Fruit fly (Drosophila melanogaster) Kc167 (cell line): ENCODE results near the gene Vps37B.

Experiments
- Myc ChIP-seq: fragments of >200 bp; optimal IDR thresholded peaks from 2 replicates; lab custom pipeline; 2017; ENCODE audit warnings: missing external identifiers
- Sin3A ChIP-seq: fragments of >200 bp; optimal IDR thresholded peaks from 2 replicates; lab custom pipeline; 2018; ENCODE audit warnings: missing external identifiers
- h ChIP-seq: fragments of >200 bp; optimal IDR thresholded peaks from 3 replicates; lab custom pipeline; 2018; ENCODE audit warnings: missing external identifiers
- insv ChIP-seq: fragments of >200 bp; optimal IDR thresholded peaks from 3 replicates; lab custom pipeline; 2018; ENCODE audit warnings: missing external identifiers
- psq ChIP-seq: fragments of >200 bp; optimal IDR thresholded peaks from 2 replicates; lab custom pipeline; 2017; ENCODE audit warnings: missing external identifiers
- ttk ChIP-seq: sonication (Bioruptor generic); optimal IDR thresholded peaks from 2 replicates; lab custom pipeline; 2017; ENCODE audit warnings: missing external identifiers

The Vps37B gene

DNA sequence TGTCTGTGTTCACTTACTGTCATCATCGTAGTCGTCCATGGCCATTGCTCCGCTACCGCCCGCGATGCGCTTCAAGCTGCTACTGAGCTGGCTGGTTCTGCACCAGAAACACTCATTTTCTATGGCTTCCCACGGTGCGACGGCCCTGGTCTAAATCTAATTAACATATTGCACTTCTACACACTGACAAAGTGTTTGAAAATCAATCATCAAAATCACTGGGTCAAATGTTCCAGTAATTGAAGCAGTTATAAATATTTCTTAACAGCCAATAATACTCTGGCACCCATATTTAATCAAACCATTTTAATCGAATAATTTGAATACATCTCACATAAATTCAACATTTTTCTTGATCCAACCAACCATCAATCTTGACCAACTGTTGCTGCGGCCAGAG, 11.3 kb downstream of the Vps37B start, which contains the start of gene rtp:
rtp (minus strand) TSS at position 101 of the 400 bp plus-strand sequence.
- no peak for TF ChIP-seq Sin3A (lab: Kevin White, UChicago)
- TF ChIP-seq ttk (lab: Kevin White, UChicago): no peak
- TF ChIP-seq insv (lab: Kevin White, UChicago): no peak
- no peak for TF ChIP-seq psq

- no peak for TF ChIP-seq Sin3A (lab: Kevin White, UChicago)
- TF ChIP-seq Myc (lab: Kevin White, UChicago): no peak
- TF ChIP-seq psq: no peak
- no peak for TF ChIP-seq insv (lab: Kevin White, UChicago)
- TF ChIP-seq ttk (lab: Kevin White, UChicago): no peak
- TF ChIP-seq h: no peak
These were observed 14.8 kb downstream of the Vps37B start, which contains the start of gene CG33293 for dm6 chr3R:5240721-5241120. CG33293 (minus strand) TSS chr3R:5240735.

dm6 chr3R:5246950-5247349, 21.0 kb downstream of the Vps37B start:
- no peak for TF ChIP-seq Myc (lab: Kevin White, UChicago)
- TF ChIP-seq h: no peak
- TF ChIP-seq psq: no peak
- TF ChIP-seq ttk (lab: Kevin White, UChicago): no peak
- TF ChIP-seq Sin3A (lab: Kevin White, UChicago): no peak
- no peak for TF ChIP-seq insv (lab: Kevin White, UChicago)

DNA sequence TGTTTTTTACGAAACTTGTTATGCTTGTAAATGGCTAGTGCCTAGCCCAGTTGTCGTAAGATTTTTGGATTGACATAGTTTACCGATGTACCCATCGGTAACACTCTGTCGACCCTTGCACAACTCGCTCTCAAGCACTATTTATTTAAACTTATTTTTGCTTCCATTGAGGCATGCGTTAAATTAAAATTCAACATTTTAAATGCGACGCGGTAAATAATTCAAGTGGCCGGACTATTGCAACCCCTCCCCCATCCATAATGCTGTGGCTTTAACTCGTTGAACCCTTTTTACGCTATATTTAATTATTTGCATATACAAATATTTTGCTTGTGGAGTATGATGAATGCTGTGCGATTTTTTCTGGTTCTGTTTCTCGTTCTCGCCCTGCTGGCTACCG, 23.4 kb downstream of the Vps37B start:
- TF ChIP-seq h (no peak), insv (lab: Kevin White, UChicago) (no peak), Sin3A (lab: Kevin White, UChicago) (no peak), psq (no peak), ttk (lab: Kevin White, UChicago) (no peak), Myc (lab: Kevin White, UChicago) (no peak)

DNA sequence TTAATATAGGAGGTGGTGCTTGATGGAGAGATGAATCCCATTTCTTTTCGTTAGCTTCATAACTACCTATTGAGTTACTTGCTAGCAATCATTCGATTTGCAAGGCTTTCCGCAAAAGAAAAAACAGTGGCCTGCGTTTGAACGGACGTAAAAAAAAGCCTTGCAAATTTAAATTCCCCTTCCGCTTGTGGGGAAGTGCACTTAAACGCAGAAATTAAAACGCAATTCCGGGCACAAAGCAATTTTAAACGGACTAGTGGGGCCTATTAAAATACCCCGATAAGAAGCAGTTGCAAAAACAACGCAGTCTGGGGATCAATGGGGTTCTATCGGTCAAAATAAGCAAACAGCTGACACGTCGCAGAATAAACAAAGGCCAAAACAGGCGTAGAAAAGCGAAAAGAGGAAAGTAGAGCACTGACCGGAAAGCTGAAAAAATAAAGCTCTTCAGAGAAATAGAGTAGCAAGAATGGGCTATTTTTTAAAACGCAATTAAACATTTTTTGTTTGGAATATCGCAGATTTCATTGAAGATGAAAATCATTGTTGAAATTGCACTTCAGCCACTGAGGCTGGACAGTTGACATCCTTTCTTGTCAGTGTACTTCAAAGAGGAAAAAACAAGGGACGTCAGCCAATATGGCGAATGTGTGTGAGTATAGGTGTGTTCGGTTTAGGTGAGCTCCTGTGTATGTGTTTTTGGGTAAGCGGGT, 24.7 kb downstream of the Vps37B start:
- TF ChIP-seq ttk (lab: Kevin White, UChicago) (no peak), insv (lab: Kevin White, UChicago) (no peak), h (no peak), Myc (lab: Kevin White, UChicago) (no peak), Sin3A (lab: Kevin White, UChicago) (no peak), psq (no peak)

dm6 chr3R:5251243-5251865, 25.4 kb downstream of the Vps37B start, which contains the start of gene CtsF:
CtsF (minus strand) TSS chr3R:5251745.
- TF ChIP-seq ttk (lab: Kevin White, UChicago) (no peak), Myc (lab: Kevin White, UChicago) (no peak), psq (no peak), Sin3A (lab: Kevin White, UChicago) (no peak), insv (lab: Kevin White, UChicago) (no peak), h (no peak)

DNA sequence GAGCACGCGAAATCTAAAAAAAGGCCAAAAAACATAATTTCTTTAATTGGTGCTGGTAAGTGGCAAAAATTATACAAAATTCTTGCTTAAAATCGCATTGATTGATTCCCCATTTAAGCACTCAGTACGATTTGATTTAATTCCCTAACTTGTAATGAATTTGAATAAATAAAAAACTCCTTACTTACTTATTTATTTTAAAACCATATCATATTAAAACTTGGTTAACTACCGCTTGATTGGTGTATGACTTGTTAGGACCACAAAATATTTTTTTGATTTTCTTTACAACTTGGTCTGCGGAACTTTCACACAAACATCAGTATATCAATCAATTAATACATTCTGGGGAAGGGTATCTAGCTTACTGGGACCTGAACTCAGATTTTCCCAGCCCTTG, 26.9 kb downstream of the Vps37B start, which contains the start of gene CG1113:
CG1113 (plus strand) TSS at position 301 of the 400 bp plus-strand sequence.
- TF ChIP-seq psq (no peak), ttk (lab: Kevin White, UChicago) (no peak), h (no peak), Sin3A (lab: Kevin White, UChicago) (no peak), insv (lab: Kevin White, UChicago) (no peak), Myc (lab: Kevin White, UChicago) (no peak)

dm6 chr3R:5256462-5257146, 30.6 kb downstream of the Vps37B start, which contains the start of the genes Enoph and Hph:
Enoph (minus strand) TSS chr3R:5256681.
Hph (plus strand) TSS chr3R:5257037.
- no peak for TF ChIP-seq psq
- TF ChIP-seq ttk (lab: Kevin White, UChicago): no peak
- TF ChIP-seq h: no peak
- no peak for TF ChIP-seq Sin3A (lab: Kevin White, UChicago)
- TF ChIP-seq Myc (lab: Kevin White, UChicago): no peak
- TF ChIP-seq insv (lab: Kevin White, UChicago): no peak

DNA sequence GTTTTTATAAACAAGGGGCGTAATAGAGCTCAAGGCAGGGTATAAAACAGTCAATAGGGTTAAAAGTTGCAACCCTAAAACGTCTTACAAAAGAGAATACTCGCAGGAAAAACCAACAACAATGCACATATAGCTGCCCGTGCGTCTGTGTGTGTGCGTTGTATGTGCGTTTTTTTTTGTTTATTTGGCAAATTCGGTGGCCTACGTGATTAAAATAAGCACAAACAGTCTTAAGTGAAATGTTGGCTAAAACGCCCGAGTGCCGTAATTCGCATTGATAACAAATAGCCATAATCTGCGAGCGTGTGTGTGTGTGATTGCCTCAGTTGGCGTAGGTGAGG, 31.2 kb downstream of the Vps37B start:
- no peak for TF ChIP-seq Sin3A (lab: Kevin White, UChicago)
- TF ChIP-seq Myc (lab: Kevin White, UChicago): no peak
- no peak for TF ChIP-seq ttk (lab: Kevin White, UChicago)
- no peak for TF ChIP-seq insv (lab: Kevin White, UChicago)
- TF ChIP-seq psq: no peak
- TF ChIP-seq h: no peak

DNA sequence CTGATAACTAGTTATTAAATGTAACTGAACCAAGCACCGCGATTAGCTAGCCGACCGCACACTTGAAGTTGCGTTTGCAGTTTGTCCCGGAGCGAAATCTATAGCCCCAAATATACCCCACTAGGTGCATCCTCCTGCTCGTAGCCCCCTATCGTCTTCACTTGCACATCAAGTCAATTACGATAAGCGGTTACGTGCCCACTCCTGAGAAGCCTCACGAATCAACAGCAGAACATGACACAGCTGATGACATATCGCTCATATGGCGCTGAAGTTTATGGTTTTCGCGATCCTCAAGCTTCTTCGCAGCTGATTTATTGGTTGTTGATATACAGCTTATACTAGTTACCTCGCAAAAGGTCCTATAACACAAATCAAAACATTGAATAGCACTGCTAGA, 35.3 kb downstream of the Vps37B start:
- TF ChIP-seq psq (no peak), insv (lab: Kevin White, UChicago) (no peak), ttk (lab: Kevin White, UChicago) (no peak)

DNA sequence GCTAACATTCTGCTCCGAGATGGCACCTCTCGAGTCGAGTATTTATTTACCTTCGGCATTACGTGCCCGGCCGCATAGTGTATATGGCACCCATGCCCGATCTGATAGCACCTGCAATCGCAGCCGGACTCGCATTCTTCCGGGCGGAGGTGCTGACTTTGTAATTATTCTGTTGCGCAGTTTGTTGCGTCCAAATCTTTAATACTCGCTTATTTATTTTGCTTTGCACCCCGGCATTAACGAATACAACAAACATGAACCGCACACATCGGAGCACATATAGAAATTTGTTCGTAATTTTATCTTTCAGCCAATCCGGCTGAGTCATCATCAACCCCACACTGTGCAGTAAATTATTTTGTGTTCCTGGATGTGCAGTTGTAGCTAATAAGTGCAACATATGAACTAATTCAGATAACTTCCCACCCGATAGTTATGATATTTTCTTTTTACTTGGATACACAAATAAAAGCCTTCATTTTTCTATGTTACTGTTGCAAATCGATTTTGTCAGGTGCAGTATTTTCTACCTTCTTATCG, 36.1 kb downstream of the Vps37B start:
- TF ChIP-seq Myc (lab: Kevin White, UChicago): no peak
- TF ChIP-seq Sin3A (lab: Kevin White, UChicago): no peak

DNA sequence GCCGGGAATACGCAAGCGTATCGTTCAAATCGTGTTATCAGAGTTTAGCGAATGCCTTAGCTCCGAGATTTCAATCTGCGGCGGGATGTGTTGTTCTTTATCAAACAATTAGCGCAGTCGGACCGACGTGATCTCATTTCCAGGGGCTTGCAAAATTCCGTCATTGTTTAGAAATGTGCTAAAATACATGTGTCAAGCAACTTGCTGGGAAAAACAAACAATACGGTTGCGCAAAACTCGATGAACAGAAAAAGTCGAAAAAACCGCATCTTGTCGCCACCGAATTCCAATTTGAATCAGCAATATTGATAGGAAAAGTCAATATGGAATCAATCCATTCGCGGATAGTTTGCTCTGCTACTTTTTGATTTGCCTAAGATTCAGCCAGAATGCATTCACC, 36.6 kb downstream of the Vps37B start, which contains the start of gene Tim17a2:
Tim17a2 (minus strand) TSS at position 101 of the 400 bp plus-strand sequence.
- no peak for TF ChIP-seq Sin3A (lab: Kevin White, UChicago)
- no peak for TF ChIP-seq psq
- no peak for TF ChIP-seq Myc (lab: Kevin White, UChicago)
- TF ChIP-seq ttk (lab: Kevin White, UChicago): no peak
- no peak for TF ChIP-seq insv (lab: Kevin White, UChicago)
- TF ChIP-seq h: no peak
